Worm (Caenorhabditis elegans) whole organism, midembryonic: ENCODE measurements around the gene irg-6.

Experiments
- T22C8.4 ChIP-seq: fragments of 200-800 bp; sonication (Bioruptor generic); IDR thresholded peaks from 2 replicates; pipeline ENCODE4 v1.3.6; 2022; ENCODE audit warnings: missing genetic modification characterization, missing compliant biosample characterization
- flt-1 ChIP-seq: fragments of 200-800 bp; sonication (Bioruptor generic); IDR thresholded peaks from 2 replicates; pipeline ENCODE4 v1.3.6; 2022; ENCODE audit warnings: missing genetic modification characterization, missing compliant biosample characterization
- klf-2 ChIP-seq: fragments of 200-800 bp; sonication (Bioruptor generic); conservative IDR thresholded peaks from 2 replicates; pipeline ENCODE4 v1.3.6; 2022; ENCODE audit warnings: missing genetic modification reagents, missing genetic modification characterization, missing compliant biosample characterization
- med-1 ChIP-seq: sonication (generic microtip); optimal IDR thresholded peaks from 2 replicates; lab custom pipeline; 2017; ENCODE audit warnings: missing genetic modification characterization, mild to moderate bottlenecking, missing compliant biosample characterization, antibody characterized with exemption, missing genetic modification reagents; ENCODE audit not compliant: insufficient read depth
- tab-1 ChIP-seq: fragments of 200-800 bp; sonication (Bioruptor generic); IDR thresholded peaks from 2 replicates; pipeline ENCODE4 v1.3.6; 2022; ENCODE audit warnings: missing genetic modification characterization, missing compliant biosample characterization
- ztf-29 ChIP-seq: fragments of 200-800 bp; sonication (Bioruptor generic); IDR thresholded peaks from 2 replicates; pipeline ENCODE4 v1.3.6; 2022; ENCODE audit warnings: missing genetic modification reagents, missing genetic modification characterization, missing compliant biosample characterization

ce11 chrIV:12897146-12897545, 17.6 kb downstream of the irg-6 start:
- TF ChIP-seq flt-1 (GFP tag; lab: Robert Waterston, UW): no peak
- TF ChIP-seq med-1 (GFP tag; lab: Kevin White, UChicago): no peak
- no peak for TF ChIP-seq klf-2 (GFP tag; lab: Robert Waterston, UW)
- TF ChIP-seq ztf-29 (GFP tag; lab: Robert Waterston, UW): no peak
- TF ChIP-seq T22C8.4 (GFP tag; lab: Robert Waterston, UW): no peak
- TF ChIP-seq tab-1 (GFP tag; lab: Robert Waterston, UW): no peak
